Worm (Caenorhabditis elegans): ENCODE results near the gene mtg-1.

DNA sequence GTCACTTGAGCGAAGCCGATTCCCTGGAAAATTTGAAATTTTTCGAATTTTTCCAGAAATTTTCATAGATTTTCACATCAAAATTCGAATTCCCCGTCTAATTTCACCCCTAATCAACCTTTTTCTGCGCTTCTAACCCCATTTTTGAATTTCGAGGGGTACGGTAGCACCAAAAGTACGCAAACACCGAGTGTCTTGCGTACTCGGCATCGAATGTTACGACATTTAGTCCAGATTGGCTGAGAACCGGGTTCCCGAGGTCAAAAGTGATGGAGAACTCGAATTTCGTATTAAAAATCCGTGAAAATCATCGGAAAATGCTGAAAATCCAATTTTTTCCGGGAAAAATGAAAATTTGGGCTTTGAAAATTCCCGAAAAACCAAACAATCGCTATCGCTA lies 5.2 kb upstream of the mtg-1 start:
- TF ChIP-seq Y67H2A.10 (GFP tag; conservative IDR thresholded peaks at IDR 0.05) (no peak), dpl-1 (GFP tag; optimal IDR thresholded peaks at IDR 0.05) (no peak), zim-3 (tag; optimal IDR thresholded peaks at IDR 0.05) (no peak), nhr-120 (GFP tag; IDR thresholded peaks at IDR 0.05) (no peak), ztf-3 (GFP tag; optimal IDR thresholded peaks at IDR 0.05) (no peak), mel-28 (tag; optimal IDR thresholded peaks at IDR 0.05; ENCODE audit: borderline replicate concordance) (no peak), F37B4.10 (GFP tag; IDR thresholded peaks at IDR 0.05) (no peak), unc-62 (GFP tag; optimal IDR thresholded peaks at IDR 0.05) (no peak)

Measured in whole organism, young adult.